Fruit fly (Drosophila melanogaster) whole organism, embryonic: Measurements from ENCODE around the gene CG1607.

Source experiments
- Abd-B ChIP-seq: fragments of 200-800 bp; sonication (Bioruptor generic); optimal IDR thresholded peaks from 2 replicates; lab custom pipeline; 2018; ENCODE audit warnings: missing biosample characterization, mild to moderate bottlenecking, missing genetic modification characterization, moderate library complexity
- Adf1 ChIP-seq: fragments of 200-800 bp; sonication (Bioruptor generic); IDR thresholded peaks from 2 replicates; pipeline ENCODE4 v1.3.6; 2022; ENCODE audit warnings: missing biosample characterization, missing genetic modification characterization
- Aef1 ChIP-seq: fragments of 200-800 bp; sonication (Bioruptor generic); IDR thresholded peaks from 3 replicates; pipeline ENCODE4 v1.3.6; 2022; ENCODE audit warnings: missing biosample characterization, missing genetic modification characterization
- B-H1 ChIP-seq: fragments of 200-800 bp; sonication (Bioruptor generic); IDR thresholded peaks from 3 replicates; pipeline ENCODE4 v1.3.6; 2022; ENCODE audit warnings: missing biosample characterization, missing genetic modification characterization
- CG10321 ChIP-seq: fragments of 200-800 bp; sonication (Bioruptor generic); IDR thresholded peaks from 2 replicates; pipeline ENCODE4 v1.3.6; 2022; ENCODE audit warnings: missing biosample characterization, missing genetic modification characterization
- CG10654 ChIP-seq: fragments of 200-800 bp; sonication (Bioruptor generic); optimal IDR thresholded peaks from 2 replicates; lab custom pipeline; 2016; ENCODE audit warnings: missing biosample characterization, missing genetic modification characterization
- CG11093 ChIP-seq: fragments of 200-800 bp; sonication (Bioruptor generic); IDR thresholded peaks from 3 replicates; pipeline ENCODE4 v1.3.6; 2022; ENCODE audit warnings: missing biosample characterization, missing genetic modification characterization
- CG11504 ChIP-seq: fragments of 200-800 bp; sonication (Bioruptor generic); optimal IDR thresholded peaks from 3 replicates; lab custom pipeline; 2019; ENCODE audit warnings: missing biosample characterization, mild to moderate bottlenecking, missing genetic modification characterization, moderate library complexity
- CG12236 ChIP-seq: fragments of 200-800 bp; sonication (Bioruptor generic); optimal IDR thresholded peaks from 2 replicates; lab custom pipeline; 2016; ENCODE audit warnings: missing biosample characterization, missing genetic modification characterization
- CG14014 ChIP-seq: fragments of 200-800 bp; sonication (Bioruptor generic); IDR thresholded peaks from 2 replicates; pipeline ENCODE4 v1.3.6; 2022; ENCODE audit warnings: missing biosample characterization, missing genetic modification characterization
- CG14667 ChIP-seq: fragments of 200-800 bp; sonication (Bioruptor generic); IDR thresholded peaks from 2 replicates; pipeline ENCODE4 v1.3.6; 2022; ENCODE audit warnings: missing biosample characterization, missing genetic modification characterization
- CG15073 ChIP-seq: fragments of 200-800 bp; sonication (Bioruptor generic); optimal IDR thresholded peaks from 2 replicates; lab custom pipeline; 2016; ENCODE audit warnings: missing biosample characterization, missing genetic modification characterization
- CG16863 ChIP-seq: fragments of 200-800 bp; sonication (Bioruptor generic); optimal IDR thresholded peaks from 3 replicates; lab custom pipeline; 2016; ENCODE audit warnings: missing biosample characterization, missing genetic modification characterization
- CG17612 ChIP-seq: fragments of 200-800 bp; sonication (Bioruptor generic); IDR thresholded peaks from 2 replicates; pipeline ENCODE4 v1.3.6; 2022; ENCODE audit warnings: missing biosample characterization, missing genetic modification characterization
- CG2875 ChIP-seq: fragments of 200-800 bp; sonication (Bioruptor generic); optimal IDR thresholded peaks from 2 replicates; lab custom pipeline; 2017; ENCODE audit warnings: missing biosample characterization, mild to moderate bottlenecking, missing genetic modification characterization, missing genetic modification reagents
- CG30403 ChIP-seq: fragments of 200-800 bp; sonication (Bioruptor generic); optimal IDR thresholded peaks from 3 replicates; lab custom pipeline; 2016; ENCODE audit warnings: missing biosample characterization, missing genetic modification characterization
- CG32767 ChIP-seq: fragments of 200-800 bp; sonication (Bioruptor generic); IDR thresholded peaks from 2 replicates; pipeline ENCODE4 v1.3.6; 2022; ENCODE audit warnings: missing biosample characterization, missing genetic modification characterization
- CG4730 ChIP-seq: fragments of 200-800 bp; sonication (Bioruptor generic); IDR thresholded peaks from 2 replicates; pipeline ENCODE4 v1.3.6; 2022; ENCODE audit warnings: missing biosample characterization, missing genetic modification characterization
- CG7745 ChIP-seq: fragments of 200-800 bp; sonication (Bioruptor generic); optimal IDR thresholded peaks from 2 replicates; lab custom pipeline; 2018; ENCODE audit warnings: missing biosample characterization, mild to moderate bottlenecking, missing genetic modification characterization, moderate library complexity
- CG7928 ChIP-seq: fragments of 200-800 bp; sonication (Bioruptor generic); optimal IDR thresholded peaks from 2 replicates; lab custom pipeline; 2017; ENCODE audit warnings: missing biosample characterization, mild to moderate bottlenecking, missing genetic modification characterization
- CG7963 ChIP-seq: fragments of 200-800 bp; sonication (Bioruptor generic); IDR thresholded peaks from 3 replicates; pipeline ENCODE4 v1.3.6; 2022; ENCODE audit warnings: missing biosample characterization, missing genetic modification characterization; ENCODE audit not compliant: partially characterized antibody
- CG9932 ChIP-seq: fragments of 200-800 bp; sonication (Bioruptor generic); IDR thresholded peaks from 2 replicates; pipeline ENCODE4 v1.3.6; 2022; ENCODE audit warnings: missing biosample characterization, missing genetic modification characterization
- CTCF ChIP-seq: fragments of 200-800 bp; sonication (Bioruptor generic); optimal IDR thresholded peaks from 2 replicates; lab custom pipeline; 2017; ENCODE audit warnings: missing biosample characterization, mild to moderate bottlenecking, missing genetic modification characterization, moderate library complexity
- Ets97D ChIP-seq: fragments of 200-800 bp; sonication (Bioruptor generic); optimal IDR thresholded peaks from 3 replicates; lab custom pipeline; 2016; ENCODE audit warnings: missing biosample characterization, missing genetic modification characterization
- Fer1 ChIP-seq: fragments of 200-800 bp; sonication (Bioruptor generic); optimal IDR thresholded peaks from 2 replicates; lab custom pipeline; 2017; ENCODE audit warnings: missing biosample characterization, mild to moderate bottlenecking, missing genetic modification characterization
- Fer2 ChIP-seq: fragments of 200-800 bp; sonication (Bioruptor generic); optimal IDR thresholded peaks from 2 replicates; lab custom pipeline; 2018; ENCODE audit warnings: missing biosample characterization, mild to moderate bottlenecking, missing genetic modification characterization, moderate library complexity
- Hand ChIP-seq: fragments of 200-800 bp; sonication (Bioruptor generic); optimal IDR thresholded peaks from 2 replicates; lab custom pipeline; 2017; ENCODE audit warnings: mild to moderate bottlenecking, missing biosample characterization, missing genetic modification reagents, missing genetic modification characterization
- MESR4 ChIP-seq: fragments of 200-800 bp; sonication (Bioruptor generic); optimal IDR thresholded peaks from 2 replicates; lab custom pipeline; 2018; ENCODE audit warnings: missing biosample characterization, mild to moderate bottlenecking, missing genetic modification characterization, moderate library complexity
- Med ChIP-seq: fragments of 200-800 bp; sonication (Bioruptor generic); peaks from one replicate; lab custom pipeline; 2016; ENCODE audit warnings: missing biosample characterization, missing genetic modification characterization, mild to moderate bottlenecking, inconsistent platforms, moderate library complexity
- NC2β ChIP-seq: fragments of 200-800 bp; sonication (Bioruptor generic); optimal IDR thresholded peaks from 2 replicates; lab custom pipeline; 2016; ENCODE audit warnings: missing biosample characterization, missing genetic modification characterization
- Poxn ChIP-seq: fragments of 200-800 bp; sonication (Bioruptor generic); IDR thresholded peaks from 2 replicates; pipeline ENCODE4 v1.3.6; 2022; ENCODE audit warnings: missing biosample characterization, missing genetic modification characterization
- Rfx ChIP-seq: fragments of 200-800 bp; sonication (Bioruptor generic); IDR thresholded peaks from 2 replicates; pipeline ENCODE4 v1.3.6; 2022; ENCODE audit warnings: missing biosample characterization, missing genetic modification characterization
- Scr ChIP-seq: fragments of 200-800 bp; sonication (Bioruptor generic); IDR thresholded peaks from 2 replicates; pipeline ENCODE4 v1.3.6; 2022; ENCODE audit warnings: missing biosample characterization, missing genetic modification characterization; ENCODE audit not compliant: partially characterized antibody
- eyg ChIP-seq: fragments of 200-800 bp; sonication (Bioruptor generic); optimal IDR thresholded peaks from 3 replicates; lab custom pipeline; 2016; ENCODE audit warnings: missing biosample characterization, missing genetic modification characterization
- fd96Cb ChIP-seq: fragments of 200-800 bp; sonication (Bioruptor generic); optimal IDR thresholded peaks from 2 replicates; lab custom pipeline; 2018; ENCODE audit warnings: missing biosample characterization, mild to moderate bottlenecking, missing genetic modification characterization, moderate library complexity
- ftz-f1 ChIP-seq: fragments of 200-800 bp; sonication (Bioruptor generic); optimal IDR thresholded peaks from 2 replicates; lab custom pipeline; 2016; ENCODE audit warnings: missing biosample characterization, missing genetic modification characterization
- gem ChIP-seq: fragments of 200-800 bp; sonication (Bioruptor generic); optimal IDR thresholded peaks from 2 replicates; lab custom pipeline; 2019; ENCODE audit warnings: missing biosample characterization, mild to moderate bottlenecking, missing genetic modification characterization, moderate library complexity
- ham ChIP-seq: fragments of 200-800 bp; sonication (Bioruptor generic); IDR thresholded peaks from 2 replicates; pipeline ENCODE4 v1.3.6; 2022; ENCODE audit warnings: missing biosample characterization, missing genetic modification characterization
- klu ChIP-seq: fragments of 200-800 bp; sonication (Bioruptor generic); IDR thresholded peaks from 2 replicates; pipeline ENCODE4 v1.3.6; 2022; ENCODE audit warnings: missing biosample characterization, missing genetic modification characterization
- lab ChIP-seq: fragments of 200-800 bp; sonication (Bioruptor generic); optimal IDR thresholded peaks from 3 replicates; lab custom pipeline; 2017; ENCODE audit warnings: missing biosample characterization, missing genetic modification characterization, mild to moderate bottlenecking, moderate library complexity, missing genetic modification reagents
- maf-S ChIP-seq: fragments of 200-800 bp; sonication (Bioruptor generic); optimal IDR thresholded peaks from 2 replicates; lab custom pipeline; 2016; ENCODE audit warnings: missing biosample characterization, missing genetic modification characterization
- ranshi ChIP-seq: fragments of 200-800 bp; sonication (Bioruptor generic); IDR thresholded peaks from 2 replicates; pipeline ENCODE4 v1.3.6; 2022; ENCODE audit warnings: missing biosample characterization, missing genetic modification characterization
- row ChIP-seq: fragments of 200-800 bp; sonication (Bioruptor generic); IDR thresholded peaks from 3 replicates; pipeline ENCODE4 v1.3.6; 2022; ENCODE audit warnings: missing biosample characterization, missing genetic modification characterization
- seq ChIP-seq: fragments of 200-800 bp; sonication (Bioruptor generic); IDR thresholded peaks from 2 replicates; pipeline ENCODE4 v1.3.6; 2022; ENCODE audit warnings: missing biosample characterization, missing genetic modification characterization
- sna ChIP-seq: fragments of 200-800 bp; sonication (Bioruptor generic); IDR thresholded peaks from 2 replicates; pipeline ENCODE4 v1.3.6; 2022; ENCODE audit warnings: missing biosample characterization, missing genetic modification characterization; ENCODE audit not compliant: partially characterized antibody
- ssp ChIP-seq: fragments of 200-800 bp; sonication (Bioruptor generic); IDR thresholded peaks from 2 replicates; pipeline ENCODE4 v1.3.6; 2022; ENCODE audit warnings: missing biosample characterization, missing genetic modification characterization
- tgo ChIP-seq: fragments of 200-800 bp; sonication (Bioruptor generic); IDR thresholded peaks from 3 replicates; pipeline ENCODE4 v1.3.6; 2022; ENCODE audit warnings: missing biosample characterization, missing genetic modification characterization
- tna ChIP-seq: fragments of 200-800 bp; sonication (Bioruptor generic); IDR thresholded peaks from 2 replicates; pipeline ENCODE4 v1.3.6; 2022; ENCODE audit warnings: missing biosample characterization, missing genetic modification characterization; ENCODE audit not compliant: partially characterized antibody
- toy ChIP-seq: fragments of 200-800 bp; sonication (Bioruptor generic); IDR thresholded peaks from 2 replicates; pipeline ENCODE4 v1.3.6; 2022; ENCODE audit warnings: missing biosample characterization, missing genetic modification characterization
- ttk ChIP-seq: fragments of 200-800 bp; sonication (Bioruptor generic); IDR thresholded peaks from 2 replicates; pipeline ENCODE4 v2.1.2; 2022; ENCODE audit warnings: missing biosample characterization, missing genetic modification characterization
- tx ChIP-seq: fragments of 200-800 bp; sonication (Bioruptor generic); optimal IDR thresholded peaks from 2 replicates; lab custom pipeline; 2016; ENCODE audit warnings: missing biosample characterization, missing genetic modification characterization
- vnd ChIP-seq: fragments of 200-800 bp; sonication (Bioruptor generic); IDR thresholded peaks from 3 replicates; pipeline ENCODE4 v1.3.6; 2022; ENCODE audit warnings: missing biosample characterization, missing genetic modification characterization; ENCODE audit not compliant: partially characterized antibody

Gene CG1607

dm6 chr3R:31424427-31424826 is 42.5 kb downstream of the CG1607 start (continued):
- TF ChIP-seq CG11504 (tag; lab: Kevin White, UChicago) (peak; percentile 44), Ets97D (GFP tag; lab: Kevin White, UChicago) (no peak), gem (tag; lab: Kevin White, UChicago) (no peak), fd96Cb (no peak), CG12236 (GFP tag; lab: Kevin White, UChicago) (no peak), CG7928 (no peak), CG14014 (GFP tag; lab: Robert Waterston, UW) (no peak), ttk (peak; percentile 50; the same call in 1 of the 2 replicates), CG15073 (GFP tag; lab: Kevin White, UChicago) (no peak), ham (GFP tag; lab: Robert Waterston, UW) (no peak), CG14667 (GFP tag; lab: Robert Waterston, UW) (peak; percentile 32; the same call in 1 of the 2 replicates), CG10321 (GFP tag; lab: Robert Waterston, UW) (no peak), CG7745 (no peak), CG2875 (GFP tag; lab: Kevin White, UChicago) (no peak), row (GFP tag; lab: Robert Waterston, UW) (peak; percentile 68), lab (peak; percentile 61), vnd (GFP tag; lab: Robert Waterston, UW) (no peak), CG4730 (GFP tag; lab: Robert Waterston, UW) (peak; percentile 54; the same call in 1 of the 2 replicates), MESR4 (GFP tag; lab: Kevin White, UChicago) (no peak), eyg (GFP tag; lab: Kevin White, UChicago) (no peak), Med (peak; percentile 69), Hand (GFP tag; lab: Kevin White, UChicago) (no peak), ranshi (GFP tag; lab: Robert Waterston, UW) (0 out of 2 replicates have a peak, but pooled peaks have one; percentile 25), Rfx (peak; percentile 69), Adf1 (no peak), CTCF (no peak), seq (GFP tag; lab: Robert Waterston, UW) (0 out of 2 replicates have a peak, but pooled peaks have one; percentile 23), tna (GFP tag; lab: Robert Waterston, UW) (no peak), CG17612 (no peak), CG9932 (peak; percentile 39), toy (no peak), ftz-f1 (GFP tag; lab: Kevin White, UChicago) (no peak), Poxn (GFP tag; lab: Robert Waterston, UW) (no peak), klu (GFP tag; lab: Robert Waterston, UW) (0 out of 2 replicates have a peak, but pooled peaks have one; percentile 10), CG7963 (GFP tag; lab: Robert Waterston, UW) (no peak), CG10654 (no peak), CG30403 (GFP tag; lab: Kevin White, UChicago) (no peak), Aef1 (GFP tag; lab: Robert Waterston, UW) (peak; percentile 45; the same call in 1 of the 3 replicates), Fer2 (tag; lab: Kevin White, UChicago) (no peak), NC2β (GFP tag; lab: Kevin White, UChicago) (no peak), Abd-B (GFP tag; lab: Kevin White, UChicago) (no peak), sna (GFP tag; lab: Robert Waterston, UW) (no peak), CG16863 (no peak), B-H1 (GFP tag; lab: Robert Waterston, UW) (peak; percentile 27; the same call in 1 of the 3 replicates), Fer1 (GFP tag; lab: Kevin White, UChicago) (peak; percentile 40), CG11093 (GFP tag; lab: Robert Waterston, UW) (no peak), ssp (GFP tag; lab: Robert Waterston, UW) (0 out of 2 replicates have a peak, but pooled peaks have one; percentile 16), tx (GFP tag; lab: Kevin White, UChicago) (no peak), Scr (no peak), tgo (GFP tag; lab: Robert Waterston, UW) (peak; percentile 53; the same call in 2 of the 3 replicates), maf-S (no peak), CG32767 (0 out of 2 replicates have a peak, but pooled peaks have one; percentile 10)
